Worm (Caenorhabditis elegans) whole organism, L3 larva: ENCODE data around the gene C18H7.11.

Experiments
- aly-2 ChIP-seq: fragments of 150-350 bp; optimal IDR thresholded peaks from 2 replicates; lab custom pipeline; 2014; ENCODE audit warnings: missing biosample characterization, missing genetic modification characterization
- daf-12 ChIP-seq: fragments of 150-350 bp; optimal IDR thresholded peaks from 2 replicates; lab custom pipeline; 2014; ENCODE audit warnings: missing biosample characterization, missing genetic modification reagents, missing genetic modification characterization
- elt-3 ChIP-seq, 3 experiments: fragments of 150-350 bp in 1 of 3; sonication (generic microtip) in 2 of 3; optimal IDR thresholded peaks; 2 replicates in 2 of 3; 4 replicates in 1 of 3; lab custom pipeline; 2014 to 2017; ENCODE audit warnings: missing biosample characterization in 3 of 3, missing genetic modification characterization in 3 of 3
- nhr-28 ChIP-seq: fragments of 150-350 bp; optimal IDR thresholded peaks from 2 replicates; lab custom pipeline; 2014; ENCODE audit warnings: missing biosample characterization, missing genetic modification characterization

ce11 chrIV:593029-593428, 3.7 kb upstream of the C18H7.11 start, which contains the start of gene C18H7.4:
- TF ChIP-seq elt-3 (tag; optimal IDR thresholded peaks at IDR 0.05; lab: Kevin White, UChicago) (no peak), daf-12 (tag; lab: Kevin White, UChicago) (no peak), aly-2 (tag; lab: Kevin White, UChicago) (no peak), nhr-28 (tag; lab: Kevin White, UChicago) (no peak)
